Worm (Caenorhabditis elegans) whole organism, L4 larva: ENCODE results near the gene T27A10.5.

Source experiments
- lin-39 ChIP-seq: fragments of 150-350 bp; optimal IDR thresholded peaks from 2 replicates; lab custom pipeline; 2014; ENCODE audit warnings: missing biosample characterization, missing genetic modification reagents, missing genetic modification characterization
- mdl-1 ChIP-seq, 2 experiments: fragments of 150-350 bp in 1 of 2; sonication (generic microtip) in 1 of 2; optimal IDR thresholded peaks; 2 replicates each; lab custom pipeline; 2014 to 2017; ENCODE audit warnings: missing biosample characterization in 2 of 2, missing genetic modification characterization in 2 of 2
- nhr-48 ChIP-seq: sonication (generic microtip); optimal IDR thresholded peaks from 2 replicates; lab custom pipeline; 2016; ENCODE audit warnings: mild to moderate bottlenecking, missing genetic modification characterization, missing compliant biosample characterization
- php-3 ChIP-seq: fragments of 200-800 bp; sonication (Bioruptor generic); IDR thresholded peaks from 2 replicates; pipeline ENCODE4 v1.3.6; 2022; ENCODE audit warnings: missing genetic modification reagents, missing genetic modification characterization, missing compliant biosample characterization
- pqm-1 ChIP-seq: sonication (generic microtip); optimal IDR thresholded peaks from 2 replicates; lab custom pipeline; 2017; ENCODE audit warnings: missing biosample characterization, missing genetic modification characterization

ce11 chrX:3599860-3600259 is 26.5 kb upstream of the T27A10.5 start:
- TF ChIP-seq lin-39 (tag; lab: Kevin White, UChicago): no peak
- TF ChIP-seq nhr-48 (tag; lab: Kevin White, UChicago): no peak
- no peak for TF ChIP-seq pqm-1 (tag; lab: Kevin White, UChicago)
- no peak for TF ChIP-seq php-3 (GFP tag; lab: Robert Waterston, UW)
- no peak for TF ChIP-seq mdl-1 (tag; optimal IDR thresholded peaks at IDR 0.05; lab: Kevin White, UChicago)
